Worm (Caenorhabditis elegans): Measurements from ENCODE around the gene wrt-2.

- TF ChIP-seq F37D6.2 (tag; optimal IDR thresholded peaks at IDR 0.05): no peak
- no peak for TF ChIP-seq snpc-4 (tag; optimal IDR thresholded peaks at IDR 0.05)
- TF ChIP-seq nhr-28 (tag; optimal IDR thresholded peaks at IDR 0.05): no peak
- no peak for TF ChIP-seq nhr-10 (tag; optimal IDR thresholded peaks at IDR 0.05)
- no peak for TF ChIP-seq fos-1 (tag; optimal IDR thresholded peaks at IDR 0.05)
- TF ChIP-seq F10B5.3 (tag; optimal IDR thresholded peaks at IDR 0.05): no peak
- TF ChIP-seq ama-1 (optimal IDR thresholded peaks at IDR 0.05): no peak
- no peak for TF ChIP-seq nhr-237 (tag; optimal IDR thresholded peaks at IDR 0.05)
- no peak for TF ChIP-seq zfp-2 (tag; optimal IDR thresholded peaks at IDR 0.05)
- no peak for TF ChIP-seq Y75B8A.6 (GFP tag; IDR thresholded peaks at IDR 0.05)
- no peak for TF ChIP-seq unc-130 (GFP tag; optimal IDR thresholded peaks at IDR 0.05)
Measured at ce11 chrX:3091119-3091746, 2.9 kb downstream of the wrt-2 start.

Data from whole organism, L4 larva.